Fruit fly (Drosophila melanogaster) whole organism, embryonic: ENCODE results near the gene CG14147.
A peak's percentile ranks its signal among the peaks of the same experiment; 100 is the strongest.

Source experiments
- CG13123 ChIP-seq: fragments of 200-800 bp; sonication (Bioruptor generic); optimal IDR thresholded peaks from 2 replicates; lab custom pipeline; 2016; ENCODE audit warnings: missing biosample characterization, missing genetic modification characterization
- CG2202 ChIP-seq: fragments of 200-800 bp; sonication (Bioruptor generic); optimal IDR thresholded peaks from 2 replicates; lab custom pipeline; 2018; ENCODE audit warnings: missing biosample characterization, mild to moderate bottlenecking, missing genetic modification characterization
- CG2712 ChIP-seq: fragments of 200-800 bp; optimal IDR thresholded peaks from 3 replicates; lab custom pipeline; 2019; ENCODE audit warnings: missing biosample characterization, mild to moderate bottlenecking, missing genetic modification characterization, moderate library complexity
- CG32772 ChIP-seq: fragments of 200-800 bp; sonication (Bioruptor generic); IDR thresholded peaks from 2 replicates; pipeline ENCODE4 v1.3.6; 2022; ENCODE audit warnings: missing biosample characterization, missing genetic modification characterization
- CG34376 ChIP-seq: fragments of 200-800 bp; sonication (Bioruptor generic); optimal IDR thresholded peaks from 2 replicates; lab custom pipeline; 2018; ENCODE audit warnings: missing biosample characterization, mild to moderate bottlenecking, missing genetic modification characterization
- CG34422 ChIP-seq: fragments of 200-800 bp; sonication (Bioruptor generic); IDR thresholded peaks from 3 replicates; pipeline ENCODE4 v1.3.6; 2022; ENCODE audit warnings: missing biosample characterization, missing genetic modification characterization
- CG8478 ChIP-seq: fragments of >200 bp; optimal IDR thresholded peaks from 2 replicates; lab custom pipeline; 2018
- CoRest ChIP-seq: fragments of 200-800 bp; sonication (Bioruptor generic); optimal IDR thresholded peaks from 3 replicates; lab custom pipeline; 2018; ENCODE audit warnings: missing biosample characterization, mild to moderate bottlenecking, missing genetic modification characterization, moderate library complexity
- Dll ChIP-seq: fragments of 200-800 bp; sonication (Bioruptor generic); IDR thresholded peaks from 4 replicates; pipeline ENCODE4 v1.3.6; 2022; ENCODE audit warnings: missing biosample characterization, missing genetic modification characterization; ENCODE audit not compliant: partially characterized antibody
- ERR ChIP-seq: fragments of 200-800 bp; sonication (Bioruptor generic); optimal IDR thresholded peaks from 2 replicates; lab custom pipeline; 2016; ENCODE audit warnings: missing biosample characterization, missing genetic modification characterization
- Hr78 ChIP-seq, 2 experiments: fragments of 200-800 bp in 1 of 2; fragments of >200 bp in 1 of 2; sonication (Bioruptor generic) in 1 of 2; optimal IDR thresholded peaks; 2 replicates each; lab custom pipeline; 2017 to 2019; ENCODE audit warnings: missing biosample characterization in 2 of 2, missing genetic modification characterization in 2 of 2, mild to moderate bottlenecking in 1 of 2, moderate library complexity in 1 of 2
- Jarid2 ChIP-seq: fragments of 200-800 bp; sonication (Bioruptor generic); optimal IDR thresholded peaks from 3 replicates; lab custom pipeline; 2017; ENCODE audit warnings: mild to moderate bottlenecking, missing biosample characterization, missing genetic modification reagents, missing genetic modification characterization
- MESR4 ChIP-seq: fragments of 200-800 bp; sonication (Bioruptor generic); optimal IDR thresholded peaks from 2 replicates; lab custom pipeline; 2018; ENCODE audit warnings: missing biosample characterization, mild to moderate bottlenecking, missing genetic modification characterization, moderate library complexity
- Nf-YB ChIP-seq: fragments of 200-800 bp; sonication (Bioruptor generic); optimal IDR thresholded peaks from 3 replicates; lab custom pipeline; 2019; ENCODE audit warnings: missing biosample characterization, mild to moderate bottlenecking, missing genetic modification characterization, moderate library complexity
- Opbp ChIP-seq: fragments of 200-800 bp; sonication (Bioruptor generic); IDR thresholded peaks from 3 replicates; pipeline ENCODE4 v1.3.6; 2022; ENCODE audit warnings: missing biosample characterization, missing genetic modification characterization; ENCODE audit not compliant: partially characterized antibody
- Spps ChIP-seq: fragments of 200-800 bp; sonication (Bioruptor generic); optimal IDR thresholded peaks from 2 replicates; lab custom pipeline; 2018; ENCODE audit warnings: missing biosample characterization, mild to moderate bottlenecking, missing genetic modification characterization
- amos ChIP-seq: fragments of 200-800 bp; sonication (Bioruptor generic); IDR thresholded peaks from 2 replicates; pipeline ENCODE4 v1.3.6; 2022; ENCODE audit warnings: missing biosample characterization, missing genetic modification characterization; ENCODE audit not compliant: partially characterized antibody
- ap ChIP-seq: fragments of 200-800 bp; sonication (Bioruptor generic); IDR thresholded peaks from 2 replicates; pipeline ENCODE4 v1.3.6; 2022; ENCODE audit warnings: missing biosample characterization, missing genetic modification characterization
- bbx ChIP-seq: fragments of 200-800 bp; sonication (Bioruptor generic); IDR thresholded peaks from 2 replicates; pipeline ENCODE4 v1.3.6; 2022; ENCODE audit warnings: missing biosample characterization, missing genetic modification characterization; ENCODE audit not compliant: partially characterized antibody
- crp ChIP-seq, 2 experiments: fragments of 200-800 bp; sonication (Bioruptor generic); optimal IDR thresholded peaks; 2 replicates in 1 of 2; 3 replicates in 1 of 2; lab custom pipeline; 2017; ENCODE audit warnings: missing biosample characterization in 2 of 2, missing genetic modification characterization in 2 of 2, mild to moderate bottlenecking in 1 of 2, moderate library complexity in 1 of 2
- dati ChIP-seq: fragments of 200-800 bp; sonication (Bioruptor generic); IDR thresholded peaks from 2 replicates; pipeline ENCODE4 v1.3.6; 2022; ENCODE audit warnings: missing biosample characterization, missing genetic modification characterization
- dm ChIP-seq: fragments of 200-800 bp; sonication (Bioruptor generic); optimal IDR thresholded peaks from 3 replicates; lab custom pipeline; 2016; ENCODE audit warnings: missing biosample characterization, missing genetic modification characterization
- emc ChIP-seq: fragments of 200-800 bp; sonication (Bioruptor generic); optimal IDR thresholded peaks from 2 replicates; lab custom pipeline; 2016; ENCODE audit warnings: missing biosample characterization, missing genetic modification characterization
- fd64A ChIP-seq: fragments of 200-800 bp; sonication (Bioruptor generic); optimal IDR thresholded peaks from 3 replicates; lab custom pipeline; 2018; ENCODE audit warnings: missing biosample characterization, mild to moderate bottlenecking, missing genetic modification characterization
- gro ChIP-seq: fragments of 200-800 bp; sonication (Bioruptor generic); optimal IDR thresholded peaks from 2 replicates; lab custom pipeline; 2016; ENCODE audit warnings: missing biosample characterization, missing genetic modification characterization
- gt ChIP-seq: fragments of 200-800 bp; sonication (Bioruptor generic); IDR thresholded peaks from 2 replicates; pipeline ENCODE4 v1.3.6; 2022; ENCODE audit warnings: missing biosample characterization, missing genetic modification characterization
- inv ChIP-seq: fragments of 200-800 bp; sonication (Bioruptor generic); IDR thresholded peaks from 2 replicates; pipeline ENCODE4 v1.3.6; 2022; ENCODE audit warnings: missing biosample characterization, missing genetic modification characterization; ENCODE audit not compliant: partially characterized antibody
- jing ChIP-seq: fragments of 200-800 bp; sonication (Bioruptor generic); optimal IDR thresholded peaks from 2 replicates; lab custom pipeline; 2018; ENCODE audit warnings: missing biosample characterization, mild to moderate bottlenecking, missing genetic modification characterization
- klu ChIP-seq: fragments of 200-800 bp; sonication (Bioruptor generic); IDR thresholded peaks from 2 replicates; pipeline ENCODE4 v1.3.6; 2022; ENCODE audit warnings: missing biosample characterization, missing genetic modification characterization
- lola ChIP-seq, 3 experiments: fragments of >200 bp in 2 of 3; fragments of 200-800 bp in 1 of 3; sonication (Bioruptor generic) in 1 of 3; optimal IDR thresholded peaks; 2 replicates each; lab custom pipeline; 2017 to 2019; ENCODE audit warnings: missing biosample characterization in 3 of 3, missing genetic modification characterization in 3 of 3, mild to moderate bottlenecking in 1 of 3, moderate library complexity in 1 of 3
- mld ChIP-seq: fragments of 200-800 bp; sonication (Bioruptor generic); IDR thresholded peaks from 3 replicates; pipeline ENCODE4 v1.3.6; 2022; ENCODE audit warnings: missing biosample characterization, missing genetic modification characterization; ENCODE audit not compliant: partially characterized antibody
- nom ChIP-seq: fragments of 200-800 bp; sonication (Bioruptor generic); optimal IDR thresholded peaks from 2 replicates; lab custom pipeline; 2017; ENCODE audit warnings: missing biosample characterization, missing genetic modification characterization, mild to moderate bottlenecking, moderate library complexity, missing genetic modification reagents
- oc ChIP-seq: fragments of 200-800 bp; sonication (Bioruptor generic); optimal IDR thresholded peaks from 2 replicates; lab custom pipeline; 2018; ENCODE audit warnings: missing biosample characterization, mild to moderate bottlenecking, missing genetic modification characterization, moderate library complexity
- pan ChIP-seq, 4 experiments: fragments of >200 bp in 3 of 4; fragments of 200-800 bp in 1 of 4; sonication (Bioruptor generic) in 1 of 4; optimal IDR thresholded peaks in 3 of 4; IDR thresholded peaks in 1 of 4; 2 replicates each; pipeline versions ENCODE4 v1.3.6 to Lab custom; 2017 to 2022; ENCODE audit warnings: missing biosample characterization in 2 of 4, missing genetic modification characterization in 2 of 4, mixed read lengths in 1 of 4
- pros ChIP-seq: fragments of 200-800 bp; sonication (Bioruptor generic); optimal IDR thresholded peaks from 3 replicates; lab custom pipeline; 2019; ENCODE audit warnings: missing biosample characterization, mild to moderate bottlenecking, missing genetic modification characterization, moderate library complexity
- sd ChIP-seq: fragments of 200-800 bp; sonication (Bioruptor generic); optimal IDR thresholded peaks from 3 replicates; lab custom pipeline; 2018; ENCODE audit warnings: missing biosample characterization, mild to moderate bottlenecking, missing genetic modification characterization, moderate library complexity
- seq ChIP-seq: fragments of 200-800 bp; sonication (Bioruptor generic); IDR thresholded peaks from 2 replicates; pipeline ENCODE4 v1.3.6; 2022; ENCODE audit warnings: missing biosample characterization, missing genetic modification characterization
- sisA ChIP-seq: fragments of 200-800 bp; sonication (Bioruptor generic); IDR thresholded peaks from 2 replicates; pipeline ENCODE4 v1.3.6; 2022; ENCODE audit warnings: missing biosample characterization, missing genetic modification characterization
- sqz ChIP-seq: fragments of 200-800 bp; sonication (Bioruptor generic); optimal IDR thresholded peaks from 3 replicates; lab custom pipeline; 2018; ENCODE audit warnings: missing biosample characterization, mild to moderate bottlenecking, missing genetic modification characterization
- ssp ChIP-seq: fragments of 200-800 bp; sonication (Bioruptor generic); IDR thresholded peaks from 2 replicates; pipeline ENCODE4 v1.3.6; 2022; ENCODE audit warnings: missing biosample characterization, missing genetic modification characterization
- tll ChIP-seq, 2 experiments: fragments of 200-800 bp in 1 of 2; fragments of >200 bp in 1 of 2; sonication (Bioruptor generic) in 1 of 2; optimal IDR thresholded peaks; 2 replicates each; lab custom pipeline; 2017 to 2019; ENCODE audit warnings: missing biosample characterization in 2 of 2, missing genetic modification characterization in 2 of 2, mild to moderate bottlenecking in 1 of 2, moderate library complexity in 1 of 2
- tx ChIP-seq: fragments of 200-800 bp; sonication (Bioruptor generic); optimal IDR thresholded peaks from 2 replicates; lab custom pipeline; 2016; ENCODE audit warnings: missing biosample characterization, missing genetic modification characterization
- unc-4 ChIP-seq: fragments of 200-800 bp; sonication (Bioruptor generic); IDR thresholded peaks from 2 replicates; pipeline ENCODE4 v1.3.6; 2022; ENCODE audit warnings: missing biosample characterization, missing genetic modification characterization; ENCODE audit not compliant: partially characterized antibody
- vvl ChIP-seq: fragments of 200-800 bp; sonication (Bioruptor generic); IDR thresholded peaks from 2 replicates; pipeline ENCODE4 v1.3.6; 2022; ENCODE audit warnings: missing biosample characterization, missing genetic modification characterization
- z ChIP-seq: fragments of 200-800 bp; sonication (Bioruptor generic); IDR thresholded peaks from 3 replicates; pipeline ENCODE4 v1.3.6; 2022; ENCODE audit warnings: missing biosample characterization, missing genetic modification characterization
- zfh1 ChIP-seq: fragments of 200-800 bp; sonication (Bioruptor generic); IDR thresholded peaks from 3 replicates; pipeline ENCODE4 v1.3.6; 2022; ENCODE audit warnings: missing biosample characterization, missing genetic modification characterization

CG14147 gene

dm6 chr3L:11009000-11009794 is 36.7 kb downstream of the CG14147 start, which contains the start of gene klu (continued):
- TF ChIP-seq nom (GFP tag; lab: Kevin White, UChicago) (peak; percentile 66), Dll (0 out of 4 replicates have a peak, but pooled peaks have one; percentile 38), tx (GFP tag; lab: Kevin White, UChicago) (no peak), gro (GFP tag; lab: Kevin White, UChicago) (no peak), pan (optimal IDR thresholded peaks at IDR 0.05; lab: Kevin White, UChicago) (no peak), pan (GFP tag; optimal IDR thresholded peaks at IDR 0.05 in 1 of 2, IDR thresholded peaks at IDR 0.05 in 1 of 2) (peak in 1 of 2 experiments; percentile 9), CG2202 (tag; lab: Kevin White, UChicago) (no peak), Spps (tag; lab: Kevin White, UChicago) (no peak), sd (tag; lab: Kevin White, UChicago) (peak; percentile 58), ap (GFP tag; lab: Robert Waterston, UW) (no peak), tll (GFP tag; optimal IDR thresholded peaks at IDR 0.05; lab: Kevin White, UChicago) (peak in 1 of 2 experiments; percentile 73), MESR4 (GFP tag; lab: Kevin White, UChicago) (no peak), Jarid2 (GFP tag; lab: Kevin White, UChicago) (peak; percentile 98), CG32772 (peak; percentile 88), dati (GFP tag; lab: Robert Waterston, UW) (no peak), pros (GFP tag; lab: Kevin White, UChicago) (peak; percentile 71), inv (GFP tag; lab: Robert Waterston, UW) (no peak), Hr78 (GFP tag; optimal IDR thresholded peaks at IDR 0.05; lab: Kevin White, UChicago) (peak in 1 of 2 experiments; percentile 30), seq (GFP tag; lab: Robert Waterston, UW) (peak; percentile 29; the same call in 1 of the 2 replicates), unc-4 (GFP tag; lab: Robert Waterston, UW) (no peak), z (GFP tag; lab: Robert Waterston, UW) (peak; percentile 58; the same call in 1 of the 3 replicates), mld (GFP tag; lab: Robert Waterston, UW) (0 out of 3 replicates have a peak, but pooled peaks have one; percentile 33), Opbp (GFP tag; lab: Robert Waterston, UW) (peak; percentile 46; the same call in 1 of the 3 replicates), ERR (GFP tag; lab: Kevin White, UChicago) (no peak), dm (GFP tag; lab: Kevin White, UChicago) (peak; percentile 18), gt (GFP tag; lab: Robert Waterston, UW) (no peak), CG34422 (peak; percentile 50; the same call in 1 of the 3 replicates), sisA (GFP tag; lab: Robert Waterston, UW) (no peak), emc (GFP tag; lab: Kevin White, UChicago) (no peak), sqz (peak; percentile 92), amos (peak; percentile 23; the same call in 1 of the 2 replicates), fd64A (GFP tag; lab: Kevin White, UChicago) (no peak), CG2712 (peak; percentile 8), vvl (peak; percentile 36; the same call in 1 of the 2 replicates), CG34376 (GFP tag; lab: Kevin White, UChicago) (peak; percentile 31), ssp (GFP tag; lab: Robert Waterston, UW) (no peak), zfh1 (GFP tag; lab: Robert Waterston, UW) (peak; percentile 47; the same call in 1 of the 3 replicates), CoRest (tag; lab: Kevin White, UChicago) (peak; percentile 6), bbx (GFP tag; lab: Robert Waterston, UW) (peak; percentile 12; the same call in 1 of the 2 replicates), Nf-YB (peak; percentile 99), CG13123 (GFP tag; lab: Kevin White, UChicago) (no peak), oc (tag; lab: Kevin White, UChicago) (peak; percentile 27), CG8478 (lab: Kevin White, UChicago) (peak; percentile 85), crp (GFP tag; optimal IDR thresholded peaks at IDR 0.05; lab: Kevin White, UChicago) (no peak), klu (peak; percentile 51), lola (GFP tag; optimal IDR thresholded peaks at IDR 0.05; lab: Kevin White, UChicago) (peak in 1 of 3 experiments; percentile 36), jing (GFP tag; lab: Kevin White, UChicago) (peak; percentile 11)
